Fruit fly (Drosophila melanogaster) whole organism, embryonic: ENCODE results near the gene CG8066.
A peak's percentile ranks its signal among the peaks of the same experiment; 100 is the strongest.

Experiments used
- CG10147 ChIP-seq: fragments of 200-800 bp; sonication (Bioruptor generic); optimal IDR thresholded peaks from 2 replicates; lab custom pipeline; 2019; ENCODE audit warnings: missing biosample characterization, mild to moderate bottlenecking, missing genetic modification characterization, moderate library complexity
- CG12942 ChIP-seq: fragments of 200-800 bp; sonication (Bioruptor generic); optimal IDR thresholded peaks from 3 replicates; lab custom pipeline; 2016; ENCODE audit warnings: missing biosample characterization, missing genetic modification characterization
- CG14860 ChIP-seq: fragments of 200-800 bp; sonication (Bioruptor generic); IDR thresholded peaks from 3 replicates; pipeline ENCODE4 v1.3.6; 2022; ENCODE audit warnings: missing biosample characterization, missing genetic modification characterization; ENCODE audit not compliant: partially characterized antibody
- CG1602 ChIP-seq: fragments of 200-800 bp; sonication (Bioruptor generic); optimal IDR thresholded peaks from 3 replicates; lab custom pipeline; 2016; ENCODE audit warnings: missing biosample characterization, missing genetic modification characterization
- CG30403 ChIP-seq: fragments of 200-800 bp; sonication (Bioruptor generic); optimal IDR thresholded peaks from 3 replicates; lab custom pipeline; 2016; ENCODE audit warnings: missing biosample characterization, missing genetic modification characterization
- CG6791 ChIP-seq: fragments of 200-800 bp; sonication (Bioruptor generic); IDR thresholded peaks from 3 replicates; pipeline ENCODE4 v1.3.6; 2022; ENCODE audit warnings: missing biosample characterization, missing genetic modification characterization; ENCODE audit not compliant: partially characterized antibody
- CG6813 ChIP-seq: fragments of 200-800 bp; sonication (Bioruptor generic); optimal IDR thresholded peaks from 2 replicates; lab custom pipeline; 2017; ENCODE audit warnings: missing biosample characterization, missing genetic modification characterization, mild to moderate bottlenecking, moderate library complexity, missing genetic modification reagents
- CG7556 ChIP-seq: fragments of 200-800 bp; sonication (Bioruptor generic); optimal IDR thresholded peaks from 2 replicates; lab custom pipeline; 2017; ENCODE audit warnings: missing biosample characterization, mild to moderate bottlenecking, missing genetic modification characterization
- CG9932 ChIP-seq: fragments of 200-800 bp; sonication (Bioruptor generic); IDR thresholded peaks from 2 replicates; pipeline ENCODE4 v1.3.6; 2022; ENCODE audit warnings: missing biosample characterization, missing genetic modification characterization
- HmgZ ChIP-seq: fragments of 200-800 bp; sonication (Bioruptor generic); optimal IDR thresholded peaks from 2 replicates; lab custom pipeline; 2018; ENCODE audit warnings: missing biosample characterization, mild to moderate bottlenecking, missing genetic modification characterization
- TFAM ChIP-seq: fragments of 200-800 bp; sonication (Bioruptor generic); optimal IDR thresholded peaks from 2 replicates; lab custom pipeline; 2017; ENCODE audit warnings: missing biosample characterization, missing genetic modification characterization, inconsistent platforms
- ranshi ChIP-seq: fragments of 200-800 bp; sonication (Bioruptor generic); IDR thresholded peaks from 2 replicates; pipeline ENCODE4 v1.3.6; 2022; ENCODE audit warnings: missing biosample characterization, missing genetic modification characterization
- scrt ChIP-seq: fragments of 200-800 bp; sonication (Bioruptor generic); optimal IDR thresholded peaks from 2 replicates; lab custom pipeline; 2018; ENCODE audit warnings: missing biosample characterization, mild to moderate bottlenecking, missing genetic modification characterization, moderate library complexity
- sens ChIP-seq: fragments of 200-800 bp; sonication (Bioruptor generic); peaks from one replicate; lab custom pipeline; 2016; ENCODE audit warnings: missing biosample characterization, missing genetic modification characterization
- zen2 ChIP-seq: fragments of 200-800 bp; sonication (Bioruptor generic); IDR thresholded peaks from 3 replicates; pipeline ENCODE4 v1.3.6; 2022; ENCODE audit warnings: missing biosample characterization, missing genetic modification characterization; ENCODE audit not compliant: partially characterized antibody

CG8066 gene

dm6 chr3R:14526657-14527056 is 42.0 kb downstream of the CG8066 start (continued):
- no peak for TF ChIP-seq HmgZ
- no peak for TF ChIP-seq zen2
- no peak for TF ChIP-seq CG30403 (GFP tag; lab: Kevin White, UChicago)
- TF ChIP-seq scrt (GFP tag; lab: Kevin White, UChicago): peak; percentile 8
- TF ChIP-seq sens: peak; percentile 6
- TF ChIP-seq CG1602 (GFP tag; lab: Kevin White, UChicago): no peak
- no peak for TF ChIP-seq CG6791 (GFP tag; lab: Robert Waterston, UW)
- TF ChIP-seq CG14860 (GFP tag; lab: Robert Waterston, UW): no peak

dm6 chr3R:14520749-14521148 is 47.9 kb downstream of the CG8066 start, which contains the start of gene Cyp313a1:
Gene Cyp313a1, plus strand, starts transcription at chr3R:14521049.
- TF ChIP-seq CG10147 (GFP tag; lab: Kevin White, UChicago) (no peak), CG7556 (GFP tag; lab: Kevin White, UChicago) (no peak), CG12942 (no peak), TFAM (GFP tag; lab: Kevin White, UChicago) (no peak), CG6813 (no peak), ranshi (no peak), CG9932 (GFP tag; lab: Robert Waterston, UW) (no peak)
